Worm (Caenorhabditis elegans): ENCODE data around the gene gst-44.

The gst-44 gene

ce11 chrV:16350775-16351378 is 39.8 kb upstream of the gst-44 start:
- TF ChIP-seq nhr-77 (tag; optimal IDR thresholded peaks at IDR 0.05) (no peak), lsy-2 (tag; optimal IDR thresholded peaks at IDR 0.05) (peak in 1 of 2 experiments; percentile 50), mab-5 (tag; optimal IDR thresholded peaks at IDR 0.05) (no peak), elt-1 (tag; optimal IDR thresholded peaks at IDR 0.05) (no peak), dmd-4 (tag; optimal IDR thresholded peaks at IDR 0.05) (no peak), ztf-4 (tag; optimal IDR thresholded peaks at IDR 0.05) (no peak), F13H6.1 (tag; optimal IDR thresholded peaks at IDR 0.05) (peak; percentile 71), mdl-1 (tag; optimal IDR thresholded peaks at IDR 0.05) (peak in 1 of 2 experiments; percentile 43), mbf-1 (tag; optimal IDR thresholded peaks at IDR 0.05) (no peak), nhr-10 (tag; optimal IDR thresholded peaks at IDR 0.05) (no peak), unc-39 (tag; optimal IDR thresholded peaks at IDR 0.05) (no peak), ceh-82 (tag; optimal IDR thresholded peaks at IDR 0.05) (no peak), lin-13 (GFP tag; optimal IDR thresholded peaks at IDR 0.05) (peak; percentile 20), crh-2 (tag; optimal IDR thresholded peaks at IDR 0.05) (peak; percentile 29), ztf-11 (tag; optimal IDR thresholded peaks at IDR 0.05) (no peak), nhr-25 (tag; optimal IDR thresholded peaks at IDR 0.05) (no peak), sem-4 (tag; optimal IDR thresholded peaks at IDR 0.05) (no peak), nhr-237 (tag; optimal IDR thresholded peaks at IDR 0.05) (no peak), Y55F3AM.14 (GFP tag; optimal IDR thresholded peaks at IDR 0.05) (peak; percentile 19), ama-1 (optimal IDR thresholded peaks at IDR 0.05) (no peak), peb-1 (tag; optimal IDR thresholded peaks at IDR 0.05) (no peak), nhr-21 (tag; optimal IDR thresholded peaks at IDR 0.05) (no peak), sma-9 (GFP tag; optimal IDR thresholded peaks at IDR 0.05) (peak; percentile 60), sma-9 (tag; optimal IDR thresholded peaks at IDR 0.05) (no peak), fos-1 (tag; optimal IDR thresholded peaks at IDR 0.05) (peak; percentile 52), nhr-12 (tag; optimal IDR thresholded peaks at IDR 0.05) (no peak), aly-2 (tag; optimal IDR thresholded peaks at IDR 0.05) (no peak), snpc-4 (tag; optimal IDR thresholded peaks at IDR 0.05) (peak; percentile 11), sma-3 (GFP tag; optimal IDR thresholded peaks at IDR 0.05) (no peak), blmp-1 (tag; optimal IDR thresholded peaks at IDR 0.05; ENCODE audit: insufficient read depth) (no peak), egl-27 (tag; optimal IDR thresholded peaks at IDR 0.05) (no peak), alr-1 (tag; optimal IDR thresholded peaks at IDR 0.05) (no peak), nhr-129 (tag; optimal IDR thresholded peaks at IDR 0.05) (peak; percentile 72), ceh-16 (tag; optimal IDR thresholded peaks at IDR 0.05) (no peak), ztf-1 (GFP tag; conservative IDR thresholded peaks at IDR 0.05) (no peak), zag-1 (tag; optimal IDR thresholded peaks at IDR 0.05) (no peak), gmeb-1 (tag; optimal IDR thresholded peaks at IDR 0.05) (peak; percentile 41), ZK546.5 (tag; optimal IDR thresholded peaks at IDR 0.05) (no peak), unc-62 (GFP tag; optimal IDR thresholded peaks at IDR 0.05) (no peak), R02D3.7 (tag; optimal IDR thresholded peaks at IDR 0.05) (no peak), lin-11 (tag; optimal IDR thresholded peaks at IDR 0.05) (peak; percentile 29), skn-1 (tag; optimal IDR thresholded peaks at IDR 0.05) (no peak), nhr-11 (tag; optimal IDR thresholded peaks at IDR 0.05) (no peak), nhr-6 (tag; optimal IDR thresholded peaks at IDR 0.05) (no peak), lin-39 (tag; optimal IDR thresholded peaks at IDR 0.05) (no peak), C34F6.9 (tag; optimal IDR thresholded peaks at IDR 0.05) (peak; percentile 63), unc-55 (GFP tag; optimal IDR thresholded peaks at IDR 0.05) (peak; percentile 78), nhr-23 (tag; optimal IDR thresholded peaks at IDR 0.05) (no peak), elt-3 (tag; optimal IDR thresholded peaks at IDR 0.05) (no peak)
